Worm (Caenorhabditis elegans): ENCODE data around the gene ZK822.1.

The ZK822.1 gene

ce11 chrIV:11922011-11922410 lies at the start of gene ZK822.1:
ZK822.1 (minus strand) TSS chrIV:11922131.
- TF ChIP-seq ceh-36 (tag; optimal IDR thresholded peaks at IDR 0.05), result no peak
- no peak for TF ChIP-seq tra-4 (tag; optimal IDR thresholded peaks at IDR 0.05)
- TF ChIP-seq ceh-13 (GFP tag; optimal IDR thresholded peaks at IDR 0.05), result no peak
- no peak for TF ChIP-seq F13C5.2 (tag; optimal IDR thresholded peaks at IDR 0.05)
- no peak for TF ChIP-seq hmg-4 (GFP tag; optimal IDR thresholded peaks at IDR 0.05)
- no peak for TF ChIP-seq scrt-1 (GFP tag; IDR thresholded peaks at IDR 0.05)
- TF ChIP-seq B0310.2 (tag; optimal IDR thresholded peaks at IDR 0.05), result no peak
- TF ChIP-seq sea-1 (GFP tag; conservative IDR thresholded peaks at IDR 0.05), result no peak
- TF ChIP-seq hnd-1 (tag; optimal IDR thresholded peaks at IDR 0.05), result no peak
- TF ChIP-seq flt-1 (GFP tag; IDR thresholded peaks at IDR 0.05), result no peak
- no peak for TF ChIP-seq aly-1 (tag; optimal IDR thresholded peaks at IDR 0.05)
- no peak for TF ChIP-seq tbx-37 (GFP tag; conservative IDR thresholded peaks at IDR 0.05)
- no peak for TF ChIP-seq pes-1 (GFP tag; IDR thresholded peaks at IDR 0.05)
- no peak for TF ChIP-seq ama-1 (optimal IDR thresholded peaks at IDR 0.05)
- TF ChIP-seq ets-7 (tag; optimal IDR thresholded peaks at IDR 0.05), result no peak

DNA sequence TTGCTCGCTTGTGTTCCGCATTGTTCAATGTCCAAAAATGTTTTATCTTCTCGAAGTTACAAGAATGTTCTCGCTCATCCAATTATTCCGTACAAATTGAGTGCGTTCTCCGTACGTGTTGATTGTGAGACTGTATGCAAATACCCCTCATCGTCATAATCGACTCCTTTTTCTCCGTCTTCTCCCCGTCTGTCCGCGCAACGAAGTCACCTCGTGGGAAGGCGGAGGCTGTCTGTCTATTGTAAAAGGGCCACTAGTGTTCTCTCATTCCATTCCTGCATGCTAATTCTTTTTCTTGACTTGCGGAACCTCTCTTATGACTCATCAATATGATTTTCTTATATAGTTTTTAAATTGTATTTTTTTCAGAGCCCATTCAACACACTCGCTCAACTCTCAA lies 48.2 kb upstream of the ZK822.1 start, which contains the start of gene ZK829.9:
TSS of gene ZK829.9 (plus strand) at position 364 of the 400 bp plus-strand sequence.
- TF ChIP-seq ceh-36 (tag; optimal IDR thresholded peaks at IDR 0.05), result no peak
- TF ChIP-seq ets-7 (tag; optimal IDR thresholded peaks at IDR 0.05), result no peak
- TF ChIP-seq ama-1 (optimal IDR thresholded peaks at IDR 0.05), result no peak
- no peak for TF ChIP-seq F13C5.2 (tag; optimal IDR thresholded peaks at IDR 0.05)
- TF ChIP-seq hnd-1 (tag; optimal IDR thresholded peaks at IDR 0.05), result no peak
- no peak for TF ChIP-seq hmbx-1 (tag; optimal IDR thresholded peaks at IDR 0.05)
- TF ChIP-seq sea-1 (GFP tag; conservative IDR thresholded peaks at IDR 0.05), result no peak
- no peak for TF ChIP-seq hmg-4 (GFP tag; optimal IDR thresholded peaks at IDR 0.05)
- no peak for TF ChIP-seq flt-1 (GFP tag; IDR thresholded peaks at IDR 0.05)
- no peak for TF ChIP-seq pes-1 (GFP tag; IDR thresholded peaks at IDR 0.05)
- TF ChIP-seq aly-1 (tag; optimal IDR thresholded peaks at IDR 0.05), result no peak
- TF ChIP-seq ceh-13 (GFP tag; optimal IDR thresholded peaks at IDR 0.05), result no peak
- TF ChIP-seq B0310.2 (tag; optimal IDR thresholded peaks at IDR 0.05), result no peak

ce11 chrIV:11965327-11965726 lies 43.4 kb upstream of the ZK822.1 start, which contains the start of gene srj-1:
srj-1 (minus strand) TSS chrIV:11965427.
- TF ChIP-seq B0310.2 (tag; optimal IDR thresholded peaks at IDR 0.05) (no peak), hmbx-1 (tag; optimal IDR thresholded peaks at IDR 0.05) (no peak), ets-7 (tag; optimal IDR thresholded peaks at IDR 0.05) (no peak), ama-1 (optimal IDR thresholded peaks at IDR 0.05) (no peak), hnd-1 (tag; optimal IDR thresholded peaks at IDR 0.05) (no peak), ceh-13 (GFP tag; optimal IDR thresholded peaks at IDR 0.05) (no peak), hmg-4 (GFP tag; optimal IDR thresholded peaks at IDR 0.05) (no peak), tbx-11 (GFP tag; IDR thresholded peaks at IDR 0.05) (no peak), aly-1 (tag; optimal IDR thresholded peaks at IDR 0.05) (no peak), tra-4 (tag; optimal IDR thresholded peaks at IDR 0.05) (no peak), sea-1 (GFP tag; conservative IDR thresholded peaks at IDR 0.05) (no peak)

DNA sequence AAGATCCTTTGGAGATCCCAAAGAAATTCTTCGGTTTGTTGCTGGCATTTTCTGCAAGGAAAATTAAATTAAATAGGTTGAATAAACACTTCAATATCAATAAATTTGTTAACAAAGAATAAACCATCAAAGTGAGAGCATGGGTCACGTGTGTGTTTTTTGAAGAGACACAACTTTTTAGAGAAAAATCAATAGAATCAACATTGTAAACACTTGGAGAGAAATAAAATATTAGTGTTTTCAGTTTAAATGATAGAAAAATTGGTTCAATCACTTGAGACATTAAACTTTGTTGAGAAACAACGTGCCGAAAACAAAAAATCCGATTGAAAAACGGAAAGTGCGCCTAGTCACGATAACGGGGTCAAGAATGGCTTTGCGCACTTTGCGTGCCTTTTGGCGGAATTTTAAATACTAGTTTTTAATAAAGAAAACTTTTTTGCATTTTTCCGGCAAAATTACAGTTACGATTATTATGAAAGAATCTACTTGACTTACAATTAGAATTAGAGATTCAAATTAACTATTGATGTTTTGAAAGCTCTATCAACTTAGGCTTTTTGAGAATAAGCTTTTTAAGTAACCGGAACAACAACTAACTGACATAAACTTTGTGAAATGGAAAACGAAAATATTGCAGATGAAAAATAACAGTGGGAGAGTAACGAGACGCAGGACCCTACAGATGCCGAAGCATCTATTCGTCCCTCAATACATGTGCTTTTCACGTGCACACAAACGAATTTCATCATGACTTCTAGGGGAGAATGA lies 39.7 kb upstream of the ZK822.1 start, which contains the start of gene ZK829.7:
TSS of gene ZK829.7 (minus strand) at position 51 of the 771 bp plus-strand sequence.
- TF ChIP-seq hmbx-1 (tag; optimal IDR thresholded peaks at IDR 0.05), result no peak
- no peak for TF ChIP-seq ama-1 (optimal IDR thresholded peaks at IDR 0.05)
- TF ChIP-seq flt-1 (GFP tag; IDR thresholded peaks at IDR 0.05), result peak; percentile 42; the same call in 1 of the 2 replicates

- no peak for TF ChIP-seq ceh-13 (GFP tag; optimal IDR thresholded peaks at IDR 0.05)
- no peak for TF ChIP-seq tra-4 (tag; optimal IDR thresholded peaks at IDR 0.05)
- no peak for TF ChIP-seq tbx-11 (GFP tag; IDR thresholded peaks at IDR 0.05)
- no peak for TF ChIP-seq ets-7 (tag; optimal IDR thresholded peaks at IDR 0.05)
- no peak for TF ChIP-seq sea-1 (GFP tag; conservative IDR thresholded peaks at IDR 0.05)
- no peak for TF ChIP-seq hnd-1 (tag; optimal IDR thresholded peaks at IDR 0.05)
- TF ChIP-seq flt-1 (GFP tag; IDR thresholded peaks at IDR 0.05), result no peak
- no peak for TF ChIP-seq F13C5.2 (tag; optimal IDR thresholded peaks at IDR 0.05)
- TF ChIP-seq aly-1 (tag; optimal IDR thresholded peaks at IDR 0.05), result no peak
- TF ChIP-seq hmbx-1 (tag; optimal IDR thresholded peaks at IDR 0.05), result no peak
- no peak for TF ChIP-seq B0310.2 (tag; optimal IDR thresholded peaks at IDR 0.05)
- no peak for TF ChIP-seq ama-1 (optimal IDR thresholded peaks at IDR 0.05)
- TF ChIP-seq pes-1 (GFP tag; IDR thresholded peaks at IDR 0.05), result no peak
- no peak for TF ChIP-seq scrt-1 (GFP tag; IDR thresholded peaks at IDR 0.05)
- TF ChIP-seq tbx-37 (GFP tag; conservative IDR thresholded peaks at IDR 0.05), result no peak
- no peak for TF ChIP-seq ceh-36 (tag; optimal IDR thresholded peaks at IDR 0.05)
- TF ChIP-seq hmg-4 (GFP tag; optimal IDR thresholded peaks at IDR 0.05), result no peak
These were observed 37.6 kb upstream of the ZK822.1 start, which contains the start of gene tgt-1 for ce11 chrIV:11959573-11959972. tgt-1 (minus strand) TSS chrIV:11959804.

DNA sequence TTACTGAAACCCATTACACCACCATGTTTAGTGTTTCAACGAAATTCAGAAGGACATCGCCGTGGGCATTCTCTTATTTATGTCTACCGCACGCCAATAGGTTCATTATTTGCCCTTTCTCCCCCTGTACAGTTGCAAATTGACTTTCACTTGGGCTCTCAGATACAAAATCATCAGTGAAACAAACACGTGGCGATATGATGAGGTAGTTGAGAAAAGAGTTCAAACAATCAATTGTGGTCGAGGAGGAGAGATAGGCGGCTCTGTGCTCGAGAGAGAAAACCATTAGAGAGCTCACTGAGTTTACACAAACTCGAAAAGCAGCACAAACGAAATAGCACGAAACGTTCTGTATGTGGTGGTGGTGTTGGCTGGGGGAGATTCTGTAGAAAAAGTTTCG lies 35.1 kb upstream of the ZK822.1 start:
- TF ChIP-seq ceh-36 (tag; optimal IDR thresholded peaks at IDR 0.05) (no peak), F13C5.2 (tag; optimal IDR thresholded peaks at IDR 0.05) (no peak), pes-1 (GFP tag; IDR thresholded peaks at IDR 0.05) (no peak), tbx-11 (GFP tag; IDR thresholded peaks at IDR 0.05) (no peak), hmg-4 (GFP tag; optimal IDR thresholded peaks at IDR 0.05) (no peak), tra-4 (tag; optimal IDR thresholded peaks at IDR 0.05) (no peak), hnd-1 (tag; optimal IDR thresholded peaks at IDR 0.05) (no peak), flt-1 (GFP tag; IDR thresholded peaks at IDR 0.05) (no peak), sea-1 (GFP tag; conservative IDR thresholded peaks at IDR 0.05) (no peak), ama-1 (optimal IDR thresholded peaks at IDR 0.05) (no peak), ceh-13 (GFP tag; optimal IDR thresholded peaks at IDR 0.05) (no peak), hmbx-1 (tag; optimal IDR thresholded peaks at IDR 0.05) (no peak)

- TF ChIP-seq scrt-1 (GFP tag; IDR thresholded peaks at IDR 0.05) (no peak), pes-1 (GFP tag; IDR thresholded peaks at IDR 0.05) (no peak)
These were observed 34.5 kb upstream of the ZK822.1 start for ce11 chrIV:11956387-11956786.

All from whole organism, early embryonic.